Fruit fly (Drosophila melanogaster) whole organism, embryonic: ENCODE results near the gene asun.

ENCODE experiments used
- CG10321 ChIP-seq: fragments of 200-800 bp; sonication (Bioruptor generic); IDR thresholded peaks from 2 replicates; pipeline ENCODE4 v1.3.6; 2022; ENCODE audit warnings: missing biosample characterization, missing genetic modification characterization
- CG12071 ChIP-seq: fragments of 200-800 bp; sonication (Bioruptor generic); optimal IDR thresholded peaks from 3 replicates; lab custom pipeline; 2018; ENCODE audit warnings: missing biosample characterization, mild to moderate bottlenecking, missing genetic modification characterization
- CG12744 ChIP-seq: fragments of 200-800 bp; sonication (Bioruptor generic); optimal IDR thresholded peaks from 2 replicates; lab custom pipeline; 2016; ENCODE audit warnings: missing biosample characterization, missing genetic modification characterization
- CG14710 ChIP-seq: fragments of 200-800 bp; sonication (Bioruptor generic); optimal IDR thresholded peaks from 3 replicates; lab custom pipeline; 2019; ENCODE audit warnings: missing biosample characterization, mild to moderate bottlenecking, missing genetic modification characterization, moderate library complexity
- CG16779 ChIP-seq: fragments of 200-800 bp; sonication (Bioruptor generic); IDR thresholded peaks from 2 replicates; pipeline ENCODE4 v1.3.6; 2022; ENCODE audit warnings: missing biosample characterization, missing genetic modification characterization
- CG17829 ChIP-seq: fragments of 200-800 bp; optimal IDR thresholded peaks from 2 replicates; lab custom pipeline; 2019; ENCODE audit warnings: missing biosample characterization, mild to moderate bottlenecking, missing genetic modification characterization, moderate library complexity
- CG2199 ChIP-seq: fragments of 200-800 bp; sonication (Bioruptor generic); IDR thresholded peaks from 3 replicates; pipeline ENCODE4 v1.3.6; 2022; ENCODE audit warnings: missing biosample characterization, missing genetic modification characterization
- CG31388 ChIP-seq: fragments of 200-800 bp; sonication (Bioruptor generic); optimal IDR thresholded peaks from 2 replicates; lab custom pipeline; 2016; ENCODE audit warnings: missing biosample characterization, missing genetic modification characterization
- CG3281 ChIP-seq: fragments of 200-800 bp; sonication (Bioruptor generic); optimal IDR thresholded peaks from 3 replicates; lab custom pipeline; 2017; ENCODE audit warnings: missing biosample characterization, mild to moderate bottlenecking, missing genetic modification characterization
- CG33557 ChIP-seq: fragments of 200-800 bp; sonication (Bioruptor generic); optimal IDR thresholded peaks from 2 replicates; lab custom pipeline; 2019; ENCODE audit warnings: missing biosample characterization, mild to moderate bottlenecking, missing genetic modification characterization, moderate library complexity
- CG4328 ChIP-seq: fragments of 200-800 bp; sonication (Bioruptor generic); optimal IDR thresholded peaks from 3 replicates; lab custom pipeline; 2017; ENCODE audit warnings: missing biosample characterization, missing genetic modification reagents, missing genetic modification characterization
- CG6272 ChIP-seq: fragments of 200-800 bp; sonication (Bioruptor generic); IDR thresholded peaks from 2 replicates; pipeline ENCODE4 v1.3.6; 2022; ENCODE audit warnings: missing biosample characterization, missing genetic modification characterization
- CG8281 ChIP-seq: fragments of 200-800 bp; sonication (Bioruptor generic); optimal IDR thresholded peaks from 2 replicates; lab custom pipeline; 2018; ENCODE audit warnings: missing biosample characterization, mild to moderate bottlenecking, missing genetic modification characterization, moderate library complexity
- CG8765 ChIP-seq: fragments of 200-800 bp; sonication (Bioruptor generic); IDR thresholded peaks from 2 replicates; pipeline ENCODE4 v1.3.6; 2022; ENCODE audit warnings: missing biosample characterization, missing genetic modification characterization
- CG8944 ChIP-seq: fragments of 200-800 bp; sonication (Bioruptor generic); optimal IDR thresholded peaks from 3 replicates; lab custom pipeline; 2016; ENCODE audit warnings: missing biosample characterization, missing genetic modification characterization
- D ChIP-seq, 2 experiments: fragments of 200-800 bp in 1 of 2; fragments of >200 bp in 1 of 2; sonication (Bioruptor generic) in 1 of 2; optimal IDR thresholded peaks; 2 replicates in 1 of 2; 3 replicates in 1 of 2; lab custom pipeline; 2017; ENCODE audit warnings: mild to moderate bottlenecking in 1 of 2, missing biosample characterization in 1 of 2, missing genetic modification characterization in 1 of 2, missing genetic modification reagents in 1 of 2
- Dek ChIP-seq: fragments of 200-800 bp; sonication (Bioruptor generic); optimal IDR thresholded peaks from 3 replicates; lab custom pipeline; 2019; ENCODE audit warnings: missing biosample characterization, mild to moderate bottlenecking, missing genetic modification characterization, moderate library complexity
- Dip2 ChIP-seq: fragments of 200-800 bp; sonication (Bioruptor generic); IDR thresholded peaks from 2 replicates; pipeline ENCODE4 v1.3.6; 2022; ENCODE audit warnings: missing biosample characterization, missing genetic modification characterization
- Dref ChIP-seq: fragments of 200-800 bp; sonication (Bioruptor generic); IDR thresholded peaks from 2 replicates; pipeline ENCODE4 v1.3.6; 2022; ENCODE audit warnings: missing biosample characterization, missing genetic modification characterization
- Eip74EF ChIP-seq, 2 experiments: fragments of 200-800 bp in 1 of 2; fragments of >200 bp in 1 of 2; sonication (Bioruptor generic) in 1 of 2; optimal IDR thresholded peaks; 2 replicates each; lab custom pipeline; 2017 to 2019; ENCODE audit warnings: missing biosample characterization in 2 of 2, missing genetic modification characterization in 2 of 2, mild to moderate bottlenecking in 1 of 2, moderate library complexity in 1 of 2
- Gug ChIP-seq: fragments of 200-800 bp; sonication (Bioruptor generic); IDR thresholded peaks from 4 replicates; pipeline ENCODE4 v1.3.6; 2022; ENCODE audit warnings: missing biosample characterization, missing genetic modification characterization
- HLH3B ChIP-seq: fragments of 200-800 bp; sonication (Bioruptor generic); IDR thresholded peaks from 2 replicates; pipeline ENCODE4 v1.3.6; 2022; ENCODE audit warnings: missing biosample characterization, missing genetic modification characterization
- Hmx ChIP-seq: fragments of 200-800 bp; sonication (Bioruptor generic); optimal IDR thresholded peaks from 2 replicates; lab custom pipeline; 2016; ENCODE audit warnings: missing biosample characterization, missing genetic modification characterization
- Neu2 ChIP-seq: fragments of 200-800 bp; sonication (Bioruptor generic); optimal IDR thresholded peaks from 3 replicates; lab custom pipeline; 2016; ENCODE audit warnings: missing biosample characterization, missing genetic modification characterization, borderline replicate concordance
- Vsx1 ChIP-seq: fragments of 200-800 bp; sonication (Bioruptor generic); optimal IDR thresholded peaks from 2 replicates; lab custom pipeline; 2017; ENCODE audit warnings: missing biosample characterization, mild to moderate bottlenecking, missing genetic modification characterization, missing genetic modification reagents
- ara ChIP-seq: fragments of 200-800 bp; sonication (Bioruptor generic); IDR thresholded peaks from 2 replicates; pipeline ENCODE4 v1.3.6; 2022; ENCODE audit warnings: missing biosample characterization, missing genetic modification characterization
- ato ChIP-seq: fragments of 200-800 bp; sonication (Bioruptor generic); IDR thresholded peaks from 2 replicates; pipeline ENCODE4 v1.3.6; 2022; ENCODE audit warnings: missing biosample characterization, missing genetic modification characterization; ENCODE audit not compliant: partially characterized antibody
- bsh ChIP-seq, 2 experiments: fragments of 200-800 bp; sonication (Bioruptor generic); optimal IDR thresholded peaks; 2 replicates each; lab custom pipeline; 2017 to 2018; ENCODE audit warnings: mild to moderate bottlenecking in 2 of 2, missing biosample characterization in 2 of 2, missing genetic modification characterization in 2 of 2, moderate library complexity in 1 of 2
- ems ChIP-seq: fragments of 200-800 bp; sonication (Bioruptor generic); optimal IDR thresholded peaks from 3 replicates; lab custom pipeline; 2016; ENCODE audit warnings: missing biosample characterization, missing genetic modification characterization
- eyg ChIP-seq: fragments of 200-800 bp; sonication (Bioruptor generic); optimal IDR thresholded peaks from 3 replicates; lab custom pipeline; 2016; ENCODE audit warnings: missing biosample characterization, missing genetic modification characterization
- gce ChIP-seq: fragments of 200-800 bp; sonication (Bioruptor generic); IDR thresholded peaks from 3 replicates; pipeline ENCODE4 v1.3.6; 2022; ENCODE audit warnings: missing biosample characterization, missing genetic modification characterization
- hth ChIP-seq: fragments of >200 bp; optimal IDR thresholded peaks from 2 replicates; lab custom pipeline; 2017; ENCODE audit warnings: inconsistent platforms
- jumu ChIP-seq: fragments of 200-800 bp; sonication (Bioruptor generic); optimal IDR thresholded peaks from 3 replicates; lab custom pipeline; 2016; ENCODE audit warnings: missing biosample characterization, missing genetic modification characterization
- lola ChIP-seq, 3 experiments: fragments of >200 bp in 2 of 3; fragments of 200-800 bp in 1 of 3; sonication (Bioruptor generic) in 1 of 3; optimal IDR thresholded peaks; 2 replicates each; lab custom pipeline; 2017 to 2019; ENCODE audit warnings: missing biosample characterization in 3 of 3, missing genetic modification characterization in 3 of 3, mild to moderate bottlenecking in 1 of 3, moderate library complexity in 1 of 3
- lov ChIP-seq, 2 experiments: fragments of 200-800 bp in 1 of 2; fragments of >200 bp in 1 of 2; sonication (Bioruptor generic) in 1 of 2; IDR thresholded peaks in 1 of 2; optimal IDR thresholded peaks in 1 of 2; 2 replicates in 1 of 2; 3 replicates in 1 of 2; pipeline versions ENCODE4 v1.3.6 to Lab custom; 2017 to 2022; ENCODE audit warnings: missing biosample characterization in 1 of 2, missing genetic modification characterization in 1 of 2
- maf-S ChIP-seq: fragments of 200-800 bp; sonication (Bioruptor generic); optimal IDR thresholded peaks from 2 replicates; lab custom pipeline; 2016; ENCODE audit warnings: missing biosample characterization, missing genetic modification characterization
- mld ChIP-seq: fragments of 200-800 bp; sonication (Bioruptor generic); IDR thresholded peaks from 3 replicates; pipeline ENCODE4 v1.3.6; 2022; ENCODE audit warnings: missing biosample characterization, missing genetic modification characterization; ENCODE audit not compliant: partially characterized antibody
- nmo ChIP-seq: fragments of 200-800 bp; sonication (Bioruptor generic); optimal IDR thresholded peaks from 2 replicates; lab custom pipeline; 2018; ENCODE audit warnings: missing biosample characterization, mild to moderate bottlenecking, missing genetic modification characterization, moderate library complexity
- pnt ChIP-seq: fragments of 200-800 bp; sonication (Bioruptor generic); optimal IDR thresholded peaks from 3 replicates; lab custom pipeline; 2016; ENCODE audit warnings: missing biosample characterization, missing genetic modification characterization
- sim ChIP-seq: fragments of 200-800 bp; sonication (Bioruptor generic); IDR thresholded peaks from 2 replicates; pipeline ENCODE4 v1.3.6; 2022; ENCODE audit warnings: missing biosample characterization, missing genetic modification characterization
- tgo ChIP-seq: fragments of 200-800 bp; sonication (Bioruptor generic); IDR thresholded peaks from 3 replicates; pipeline ENCODE4 v1.3.6; 2022; ENCODE audit warnings: missing biosample characterization, missing genetic modification characterization
- tna ChIP-seq: fragments of 200-800 bp; sonication (Bioruptor generic); IDR thresholded peaks from 2 replicates; pipeline ENCODE4 v1.3.6; 2022; ENCODE audit warnings: missing biosample characterization, missing genetic modification characterization; ENCODE audit not compliant: partially characterized antibody
- trh ChIP-seq: fragments of 200-800 bp; sonication (Bioruptor generic); optimal IDR thresholded peaks from 2 replicates; lab custom pipeline; 2016; ENCODE audit warnings: missing biosample characterization, missing genetic modification characterization
- ttk ChIP-seq: fragments of 200-800 bp; sonication (Bioruptor generic); IDR thresholded peaks from 2 replicates; pipeline ENCODE4 v2.1.2; 2022; ENCODE audit warnings: missing biosample characterization, missing genetic modification characterization
- tup ChIP-seq: fragments of 200-800 bp; sonication (Bioruptor generic); optimal IDR thresholded peaks from 2 replicates; lab custom pipeline; 2016; ENCODE audit warnings: missing biosample characterization, mild to moderate bottlenecking, missing genetic modification characterization, moderate library complexity
- usp ChIP-seq: fragments of >200 bp; optimal IDR thresholded peaks from 2 replicates; lab custom pipeline; 2017; ENCODE audit warnings: missing biosample characterization, missing genetic modification characterization
- wek ChIP-seq: fragments of 200-800 bp; sonication (Bioruptor generic); optimal IDR thresholded peaks from 3 replicates; lab custom pipeline; 2018; ENCODE audit warnings: missing biosample characterization, mild to moderate bottlenecking, missing genetic modification characterization, moderate library complexity
- z ChIP-seq: fragments of 200-800 bp; sonication (Bioruptor generic); IDR thresholded peaks from 3 replicates; pipeline ENCODE4 v1.3.6; 2022; ENCODE audit warnings: missing biosample characterization, missing genetic modification characterization

Gene asun

dm6 chr3R:16224415-16225165, 39.5 kb upstream of the asun start (continued):
- TF ChIP-seq pnt (peak; percentile 97), Dref (GFP tag; lab: Robert Waterston, UW) (no peak), lov (optimal IDR thresholded peaks at IDR 0.05; lab: Kevin White, UChicago) (no peak), lov (GFP tag; IDR thresholded peaks at IDR 0.05; lab: Robert Waterston, UW) (no peak), CG33557 (GFP tag; lab: Kevin White, UChicago) (peak; percentile 96), lola (GFP tag; optimal IDR thresholded peaks at IDR 0.05; lab: Kevin White, UChicago) (peak in 1 of 3 experiments; percentile 98), CG12071 (GFP tag; lab: Kevin White, UChicago) (peak; percentile 97), CG4328 (peak; percentile 71), Eip74EF (GFP tag; optimal IDR thresholded peaks at IDR 0.05; lab: Kevin White, UChicago) (peak in 1 of 2 experiments; percentile 98), CG8944 (GFP tag; lab: Kevin White, UChicago) (peak; percentile 97), z (GFP tag; lab: Robert Waterston, UW) (no peak), CG31388 (GFP tag; lab: Kevin White, UChicago) (peak; percentile 94), gce (GFP tag; lab: Robert Waterston, UW) (no peak), ttk (GFP tag; lab: Robert Waterston, UW) (no peak), Dek (tag; lab: Kevin White, UChicago) (peak; percentile 98), HLH3B (GFP tag; lab: Robert Waterston, UW) (no peak), tna (GFP tag; lab: Robert Waterston, UW) (no peak), mld (no peak), CG6272 (GFP tag; lab: Robert Waterston, UW) (peak; percentile 96), nmo (GFP tag; lab: Kevin White, UChicago) (peak; percentile 98), CG3281 (GFP tag; lab: Kevin White, UChicago) (peak; percentile 96), CG14710 (tag; lab: Kevin White, UChicago) (peak; percentile 97), tup (GFP tag; lab: Kevin White, UChicago) (peak; percentile 93), D (optimal IDR thresholded peaks at IDR 0.05; lab: Kevin White, UChicago) (no peak), D (GFP tag; optimal IDR thresholded peaks at IDR 0.05; lab: Kevin White, UChicago) (peak; percentile 97), CG8765 (GFP tag; lab: Robert Waterston, UW) (no peak), bsh (GFP tag; optimal IDR thresholded peaks at IDR 0.05; lab: Kevin White, UChicago) (peak; percentile 91 to 99), ems (GFP tag; lab: Kevin White, UChicago) (peak; percentile 97), Dip2 (GFP tag; lab: Robert Waterston, UW) (no peak), usp (GFP tag; lab: Kevin White, UChicago) (no peak), jumu (GFP tag; lab: Kevin White, UChicago) (peak; percentile 98), wek (GFP tag; lab: Kevin White, UChicago) (peak; percentile 74), ato (GFP tag; lab: Robert Waterston, UW) (no peak), eyg (peak; percentile 98), tgo (GFP tag; lab: Robert Waterston, UW) (no peak), Neu2 (GFP tag; lab: Kevin White, UChicago) (peak; percentile 81), sim (GFP tag; lab: Robert Waterston, UW) (no peak), maf-S (GFP tag; lab: Kevin White, UChicago) (peak; percentile 96), Gug (GFP tag; lab: Robert Waterston, UW) (peak; percentile 95), CG10321 (no peak), ara (GFP tag; lab: Robert Waterston, UW) (no peak), CG12744 (peak; percentile 97), CG2199 (no peak), CG17829 (tag; lab: Kevin White, UChicago) (peak; percentile 98), Hmx (GFP tag; lab: Kevin White, UChicago) (peak; percentile 91), trh (peak; percentile 93), Vsx1 (peak; percentile 95), CG16779 (GFP tag; lab: Robert Waterston, UW) (no peak), CG8281 (tag; lab: Kevin White, UChicago) (peak; percentile 86), hth (lab: Kevin White, UChicago) (no peak)
